Worm (Caenorhabditis elegans): ENCODE measurements around the gene dpy-9.

Gene dpy-9

ce11 chrIV:274185-274584 lies 15.2 kb upstream of the dpy-9 start, which contains the start of gene sma-10 (continued):
- peak; percentile 71 for TF ChIP-seq gmeb-1 (tag; optimal IDR thresholded peaks at IDR 0.05)
- TF ChIP-seq lin-13 (GFP tag; optimal IDR thresholded peaks at IDR 0.05): no peak
- peak; percentile 37 for TF ChIP-seq nhr-21 (tag; optimal IDR thresholded peaks at IDR 0.05)
- no peak for TF ChIP-seq mdl-1 (tag; optimal IDR thresholded peaks at IDR 0.05)
- TF ChIP-seq ceh-82 (tag; optimal IDR thresholded peaks at IDR 0.05): no peak
- no peak for TF ChIP-seq nhr-23 (tag; optimal IDR thresholded peaks at IDR 0.05)
- no peak for TF ChIP-seq snpc-4 (tag; optimal IDR thresholded peaks at IDR 0.05)
- no peak for TF ChIP-seq nhr-77 (tag; optimal IDR thresholded peaks at IDR 0.05)
- TF ChIP-seq elt-3 (tag; optimal IDR thresholded peaks at IDR 0.05): no peak
- TF ChIP-seq ZK546.5 (tag; optimal IDR thresholded peaks at IDR 0.05): no peak
- no peak for TF ChIP-seq egl-27 (tag; optimal IDR thresholded peaks at IDR 0.05)
- no peak for TF ChIP-seq aly-2 (tag; optimal IDR thresholded peaks at IDR 0.05)
- TF ChIP-seq sma-9 (GFP tag; optimal IDR thresholded peaks at IDR 0.05): peak; percentile 91
- no peak for TF ChIP-seq sma-9 (tag; optimal IDR thresholded peaks at IDR 0.05)

ce11 chrIV:273299-273698 lies 14.3 kb upstream of the dpy-9 start, which contains the start of gene srh-282:
TSS of gene srh-282 (minus strand) at chrIV:273399.
- TF ChIP-seq sem-4 (tag; optimal IDR thresholded peaks at IDR 0.05) (no peak), nhr-25 (tag; optimal IDR thresholded peaks at IDR 0.05) (no peak), unc-62 (GFP tag; optimal IDR thresholded peaks at IDR 0.05) (no peak), mab-5 (tag; optimal IDR thresholded peaks at IDR 0.05) (no peak), lsy-2 (tag; optimal IDR thresholded peaks at IDR 0.05) (no peak), F13H6.1 (tag; optimal IDR thresholded peaks at IDR 0.05) (no peak), ZK546.5 (tag; optimal IDR thresholded peaks at IDR 0.05) (no peak), nhr-11 (tag; optimal IDR thresholded peaks at IDR 0.05) (no peak), nhr-77 (tag; optimal IDR thresholded peaks at IDR 0.05) (no peak), peb-1 (tag; optimal IDR thresholded peaks at IDR 0.05) (no peak), crh-2 (tag; optimal IDR thresholded peaks at IDR 0.05) (no peak), fos-1 (tag; optimal IDR thresholded peaks at IDR 0.05) (no peak)

ce11 chrIV:269107-269506 lies 10.1 kb upstream of the dpy-9 start, which contains the start of gene T21D12.11:
TSS of gene T21D12.11 (plus strand) at chrIV:269407.
- TF ChIP-seq nhr-11 (tag; optimal IDR thresholded peaks at IDR 0.05) (no peak), aly-2 (tag; optimal IDR thresholded peaks at IDR 0.05) (no peak), lsy-2 (tag; optimal IDR thresholded peaks at IDR 0.05) (no peak), lin-13 (GFP tag; optimal IDR thresholded peaks at IDR 0.05) (no peak), ztf-4 (tag; optimal IDR thresholded peaks at IDR 0.05) (no peak), sem-4 (tag; optimal IDR thresholded peaks at IDR 0.05) (no peak), unc-39 (tag; optimal IDR thresholded peaks at IDR 0.05) (no peak), skn-1 (tag; optimal IDR thresholded peaks at IDR 0.05) (no peak), sma-9 (GFP tag; optimal IDR thresholded peaks at IDR 0.05) (no peak), sma-9 (tag; optimal IDR thresholded peaks at IDR 0.05) (no peak), ama-1 (optimal IDR thresholded peaks at IDR 0.05) (no peak), F13H6.1 (tag; optimal IDR thresholded peaks at IDR 0.05) (no peak), Y55F3AM.14 (GFP tag; optimal IDR thresholded peaks at IDR 0.05) (no peak), mbf-1 (tag; optimal IDR thresholded peaks at IDR 0.05) (no peak), ztf-11 (tag; optimal IDR thresholded peaks at IDR 0.05) (no peak), lin-39 (tag; optimal IDR thresholded peaks at IDR 0.05) (no peak)

- no peak for TF ChIP-seq nhr-237 (tag; optimal IDR thresholded peaks at IDR 0.05)
- TF ChIP-seq crh-2 (tag; optimal IDR thresholded peaks at IDR 0.05): no peak
- no peak for TF ChIP-seq F13H6.1 (tag; optimal IDR thresholded peaks at IDR 0.05)
- TF ChIP-seq nhr-21 (tag; optimal IDR thresholded peaks at IDR 0.05): no peak
- no peak for TF ChIP-seq zag-1 (tag; optimal IDR thresholded peaks at IDR 0.05)
- no peak for TF ChIP-seq snpc-4 (tag; optimal IDR thresholded peaks at IDR 0.05)
- no peak for TF ChIP-seq elt-3 (tag; optimal IDR thresholded peaks at IDR 0.05)
- no peak for TF ChIP-seq Y55F3AM.14 (GFP tag; optimal IDR thresholded peaks at IDR 0.05)
These were observed 7.1 kb upstream of the dpy-9 start, which contains the start of gene T21D12.12 for ce11 chrIV:266148-266547. TSS of gene T21D12.12 (plus strand) at chrIV:266448.

- TF ChIP-seq mab-5 (tag; optimal IDR thresholded peaks at IDR 0.05) (no peak), sma-9 (GFP tag; optimal IDR thresholded peaks at IDR 0.05) (no peak), sma-9 (tag; optimal IDR thresholded peaks at IDR 0.05) (no peak), nhr-23 (tag; optimal IDR thresholded peaks at IDR 0.05) (no peak), egl-27 (tag; optimal IDR thresholded peaks at IDR 0.05) (no peak), R02D3.7 (tag; optimal IDR thresholded peaks at IDR 0.05) (no peak), lin-11 (tag; optimal IDR thresholded peaks at IDR 0.05) (no peak), crh-2 (tag; optimal IDR thresholded peaks at IDR 0.05) (no peak), unc-55 (GFP tag; optimal IDR thresholded peaks at IDR 0.05) (peak; percentile 56), elt-1 (tag; optimal IDR thresholded peaks at IDR 0.05) (no peak), unc-39 (tag; optimal IDR thresholded peaks at IDR 0.05) (no peak), sem-4 (tag; optimal IDR thresholded peaks at IDR 0.05) (no peak), nhr-25 (tag; optimal IDR thresholded peaks at IDR 0.05) (no peak), mdl-1 (tag; optimal IDR thresholded peaks at IDR 0.05) (no peak), elt-3 (tag; optimal IDR thresholded peaks at IDR 0.05) (no peak), ztf-11 (tag; optimal IDR thresholded peaks at IDR 0.05) (no peak), ama-1 (optimal IDR thresholded peaks at IDR 0.05) (no peak), mbf-1 (tag; optimal IDR thresholded peaks at IDR 0.05) (no peak), aly-2 (tag; optimal IDR thresholded peaks at IDR 0.05) (no peak), C34F6.9 (tag; optimal IDR thresholded peaks at IDR 0.05) (peak; percentile 64), snpc-4 (tag; optimal IDR thresholded peaks at IDR 0.05) (no peak), lin-13 (GFP tag; optimal IDR thresholded peaks at IDR 0.05) (peak; percentile 17), nhr-12 (tag; optimal IDR thresholded peaks at IDR 0.05) (no peak), lsy-2 (tag; optimal IDR thresholded peaks at IDR 0.05) (peak in 1 of 2 experiments; percentile 55), nhr-10 (tag; optimal IDR thresholded peaks at IDR 0.05) (no peak), skn-1 (tag; optimal IDR thresholded peaks at IDR 0.05) (no peak), nhr-237 (tag; optimal IDR thresholded peaks at IDR 0.05) (no peak), dmd-4 (tag; optimal IDR thresholded peaks at IDR 0.05) (no peak), gmeb-1 (tag; optimal IDR thresholded peaks at IDR 0.05) (no peak), lin-39 (tag; optimal IDR thresholded peaks at IDR 0.05) (no peak)
These were observed 5.2 kb upstream of the dpy-9 start, which contains the start of gene pat-6 for ce11 chrIV:264182-264709. TSS of gene pat-6 (minus strand) at chrIV:264232.
